Worm (Caenorhabditis elegans) whole organism, midembryonic: ENCODE data around the gene srx-5.

ENCODE experiments used
- T22C8.4 ChIP-seq: fragments of 200-800 bp; sonication (Bioruptor generic); IDR thresholded peaks from 2 replicates; pipeline ENCODE4 v1.3.6; 2022; ENCODE audit warnings: missing genetic modification characterization, missing compliant biosample characterization
- cog-1 ChIP-seq: sonication (generic microtip); optimal IDR thresholded peaks from 2 replicates; lab custom pipeline; 2016; ENCODE audit warnings: missing genetic modification characterization, missing compliant biosample characterization
- flt-1 ChIP-seq: fragments of 200-800 bp; sonication (Bioruptor generic); IDR thresholded peaks from 2 replicates; pipeline ENCODE4 v1.3.6; 2022; ENCODE audit warnings: missing genetic modification characterization, missing compliant biosample characterization
- klf-2 ChIP-seq: fragments of 200-800 bp; sonication (Bioruptor generic); conservative IDR thresholded peaks from 2 replicates; pipeline ENCODE4 v1.3.6; 2022; ENCODE audit warnings: missing genetic modification reagents, missing genetic modification characterization, missing compliant biosample characterization
- med-1 ChIP-seq: sonication (generic microtip); optimal IDR thresholded peaks from 2 replicates; lab custom pipeline; 2017; ENCODE audit warnings: missing genetic modification characterization, mild to moderate bottlenecking, missing compliant biosample characterization, antibody characterized with exemption, missing genetic modification reagents; ENCODE audit not compliant: insufficient read depth
- ref-1 ChIP-seq: fragments of 200-800 bp; sonication (Bioruptor generic); conservative IDR thresholded peaks from 2 replicates; pipeline ENCODE4 v1.3.6; 2022; ENCODE audit warnings: missing genetic modification reagents, missing genetic modification characterization, missing compliant biosample characterization
- tab-1 ChIP-seq: fragments of 200-800 bp; sonication (Bioruptor generic); IDR thresholded peaks from 2 replicates; pipeline ENCODE4 v1.3.6; 2022; ENCODE audit warnings: missing genetic modification characterization, missing compliant biosample characterization
- ztf-23 ChIP-seq: fragments of 200-800 bp; sonication (Bioruptor generic); IDR thresholded peaks from 2 replicates; pipeline ENCODE4 v1.3.6; 2022; ENCODE audit warnings: missing genetic modification reagents, missing genetic modification characterization, missing compliant biosample characterization
- ztf-29 ChIP-seq: fragments of 200-800 bp; sonication (Bioruptor generic); IDR thresholded peaks from 2 replicates; pipeline ENCODE4 v1.3.6; 2022; ENCODE audit warnings: missing genetic modification reagents, missing genetic modification characterization, missing compliant biosample characterization

Gene srx-5

DNA sequence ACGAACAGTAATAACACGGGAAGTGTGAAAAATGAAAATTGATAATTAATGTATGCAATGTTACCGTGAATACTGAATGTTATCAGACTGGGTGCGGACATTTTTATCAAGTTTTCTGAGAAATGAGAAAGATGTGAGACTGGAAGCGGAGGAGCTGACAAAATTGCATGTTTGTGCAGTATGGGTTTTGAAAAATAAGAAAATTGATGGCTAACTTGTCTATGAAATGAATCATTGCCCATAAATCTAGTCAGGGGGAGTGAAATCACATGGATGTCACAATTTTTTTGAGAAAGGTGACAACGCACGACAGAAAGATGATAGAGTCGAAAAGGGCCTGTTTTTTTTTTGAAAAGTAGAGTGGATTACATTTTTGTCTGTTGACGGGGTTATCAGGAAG, 28.5 kb upstream of the srx-5 start, which contains the start of gene sru-24:
sru-24 (minus strand) TSS at position 101 of the 400 bp plus-strand sequence.
- no peak for TF ChIP-seq med-1 (GFP tag; lab: Kevin White, UChicago)
- TF ChIP-seq tab-1 = no peak
- no peak for TF ChIP-seq ztf-23 (GFP tag; lab: Robert Waterston, UW)
- no peak for TF ChIP-seq T22C8.4 (GFP tag; lab: Robert Waterston, UW)
- no peak for TF ChIP-seq ztf-29 (GFP tag; lab: Robert Waterston, UW)
- no peak for TF ChIP-seq klf-2 (GFP tag; lab: Robert Waterston, UW)
- no peak for TF ChIP-seq flt-1 (GFP tag; lab: Robert Waterston, UW)
- no peak for TF ChIP-seq cog-1 (tag; lab: Kevin White, UChicago)
- TF ChIP-seq ref-1 (GFP tag; lab: Robert Waterston, UW) = no peak

DNA sequence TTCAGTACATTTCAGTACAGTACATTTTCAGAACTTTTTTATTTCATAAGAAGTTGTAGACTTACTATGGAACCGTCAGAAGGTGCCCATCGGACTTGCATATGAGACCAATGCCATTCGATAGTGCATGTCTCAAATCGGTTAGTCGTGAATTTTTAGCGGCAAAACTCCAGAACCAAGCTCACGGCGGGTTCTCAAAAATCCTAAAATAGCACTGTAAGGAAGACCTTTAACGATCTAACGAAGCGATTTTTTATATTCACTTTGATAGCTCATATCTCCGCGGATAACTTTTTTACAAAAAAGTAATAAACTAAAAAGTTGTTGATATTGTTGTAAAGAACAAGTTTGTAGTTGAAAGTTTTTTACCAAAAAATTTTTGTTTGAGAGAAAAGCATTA, 25.7 kb upstream of the srx-5 start, which contains the start of gene sru-25:
sru-25 (minus strand) TSS at position 101 of the 400 bp plus-strand sequence.
- no peak for TF ChIP-seq cog-1 (tag; lab: Kevin White, UChicago)
- TF ChIP-seq klf-2 (GFP tag; lab: Robert Waterston, UW) = no peak
- TF ChIP-seq ztf-29 (GFP tag; lab: Robert Waterston, UW) = no peak
- TF ChIP-seq flt-1 (GFP tag; lab: Robert Waterston, UW) = no peak

DNA sequence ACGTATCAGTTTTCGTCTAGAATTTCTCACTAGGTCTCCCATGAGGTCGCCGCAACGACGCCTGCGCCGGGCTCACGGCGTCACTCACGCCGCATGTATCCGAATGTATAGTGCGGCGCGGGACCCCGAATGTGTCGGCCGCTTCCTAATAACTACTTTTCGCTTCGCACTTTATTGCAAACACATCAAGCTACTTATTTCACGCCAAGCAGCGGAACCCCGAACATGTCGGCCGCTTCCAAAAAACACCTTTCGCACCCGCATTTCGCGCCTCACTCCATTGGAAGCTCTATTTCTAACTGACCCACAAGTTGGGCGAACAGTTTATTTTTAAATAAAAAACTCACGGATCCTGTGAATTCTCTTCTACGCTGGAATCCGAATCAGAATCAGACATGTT, 23.8 kb upstream of the srx-5 start:
- no peak for TF ChIP-seq klf-2 (GFP tag; lab: Robert Waterston, UW)
- no peak for TF ChIP-seq ztf-29 (GFP tag; lab: Robert Waterston, UW)
- TF ChIP-seq med-1 (GFP tag; lab: Kevin White, UChicago) = no peak
- TF ChIP-seq T22C8.4 (GFP tag; lab: Robert Waterston, UW) = no peak
- TF ChIP-seq tab-1 = no peak
- TF ChIP-seq ztf-23 (GFP tag; lab: Robert Waterston, UW) = no peak
- no peak for TF ChIP-seq ref-1 (GFP tag; lab: Robert Waterston, UW)
- TF ChIP-seq flt-1 (GFP tag; lab: Robert Waterston, UW) = no peak
- TF ChIP-seq cog-1 (tag; lab: Kevin White, UChicago) = no peak

DNA sequence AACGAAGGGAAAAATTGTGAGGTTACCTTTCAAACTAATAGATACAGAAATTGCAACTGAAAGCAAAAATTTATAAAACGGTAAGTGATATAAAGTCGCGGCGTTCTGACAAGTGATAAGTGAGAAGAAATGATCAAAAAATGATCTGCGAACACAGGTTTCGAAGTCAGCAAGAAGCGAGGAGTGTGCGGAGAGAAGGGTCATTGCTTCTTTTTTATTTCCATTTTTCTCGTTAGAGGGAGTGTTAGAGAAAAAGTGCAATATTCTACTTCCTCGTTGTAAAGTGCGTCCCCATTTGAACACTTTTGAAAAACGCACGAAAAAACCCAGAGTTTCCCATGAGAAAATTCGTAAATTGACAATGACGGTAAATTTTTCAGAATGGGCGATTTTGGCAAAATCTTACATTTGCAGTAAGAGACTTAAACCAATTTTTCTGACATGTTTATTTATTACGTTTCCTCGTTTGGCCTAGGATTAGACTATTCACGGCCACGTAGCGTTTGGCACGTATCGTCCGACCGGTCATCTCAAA, 23.3 kb upstream of the srx-5 start, which contains the start of the genes fbxa-72 and srx-21:
fbxa-72 (minus strand) TSS at position 204 of the 535 bp plus-strand sequence.
srx-21 (plus strand) TSS at position 485 of the 535 bp plus-strand sequence.
- TF ChIP-seq T22C8.4 (GFP tag; lab: Robert Waterston, UW) (no peak), ztf-23 (GFP tag; lab: Robert Waterston, UW) (no peak), ztf-29 (GFP tag; lab: Robert Waterston, UW) (no peak), cog-1 (tag; lab: Kevin White, UChicago) (no peak), ref-1 (GFP tag; lab: Robert Waterston, UW) (no peak), flt-1 (GFP tag; lab: Robert Waterston, UW) (no peak), med-1 (GFP tag; lab: Kevin White, UChicago) (no peak), tab-1 (no peak), klf-2 (GFP tag; lab: Robert Waterston, UW) (no peak)

DNA sequence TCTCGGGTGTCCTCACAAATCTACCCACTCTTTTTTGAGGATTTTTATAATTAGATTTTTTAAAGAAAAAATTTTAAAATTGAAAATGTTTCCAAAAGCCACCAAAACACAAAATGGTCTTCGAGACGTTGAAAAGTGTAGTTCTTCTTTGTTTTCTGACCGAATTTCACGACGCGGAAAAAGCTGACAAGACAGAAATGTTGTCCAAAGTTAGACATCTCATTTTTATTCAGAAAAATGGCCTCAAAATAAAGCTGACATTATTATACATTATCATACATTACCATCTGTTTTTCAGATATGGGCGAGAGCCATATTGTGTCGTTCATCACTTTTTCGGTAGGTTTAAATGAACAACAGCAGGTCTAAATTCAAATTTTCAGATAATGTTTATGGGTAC, 20.2 kb upstream of the srx-5 start, which contains the start of gene srx-22:
srx-22 (plus strand) TSS at position 301 of the 400 bp plus-strand sequence.
- TF ChIP-seq med-1 (GFP tag; lab: Kevin White, UChicago) (no peak), klf-2 (GFP tag; lab: Robert Waterston, UW) (no peak), ztf-29 (GFP tag; lab: Robert Waterston, UW) (no peak), cog-1 (tag; lab: Kevin White, UChicago) (no peak), ztf-23 (GFP tag; lab: Robert Waterston, UW) (no peak), tab-1 (no peak), flt-1 (GFP tag; lab: Robert Waterston, UW) (no peak), ref-1 (GFP tag; lab: Robert Waterston, UW) (no peak), T22C8.4 (GFP tag; lab: Robert Waterston, UW) (no peak)

ce11 chrV:682031-682430, 17.8 kb upstream of the srx-5 start, which contains the start of gene srx-23:
Gene srx-23, plus strand, starts transcription at chrV:682331.
- TF ChIP-seq med-1 (GFP tag; lab: Kevin White, UChicago) (no peak), ref-1 (GFP tag; lab: Robert Waterston, UW) (no peak), T22C8.4 (GFP tag; lab: Robert Waterston, UW) (no peak), flt-1 (GFP tag; lab: Robert Waterston, UW) (no peak), klf-2 (GFP tag; lab: Robert Waterston, UW) (no peak), tab-1 (no peak), ztf-29 (GFP tag; lab: Robert Waterston, UW) (no peak), cog-1 (tag; lab: Kevin White, UChicago) (no peak), ztf-23 (GFP tag; lab: Robert Waterston, UW) (no peak)

DNA sequence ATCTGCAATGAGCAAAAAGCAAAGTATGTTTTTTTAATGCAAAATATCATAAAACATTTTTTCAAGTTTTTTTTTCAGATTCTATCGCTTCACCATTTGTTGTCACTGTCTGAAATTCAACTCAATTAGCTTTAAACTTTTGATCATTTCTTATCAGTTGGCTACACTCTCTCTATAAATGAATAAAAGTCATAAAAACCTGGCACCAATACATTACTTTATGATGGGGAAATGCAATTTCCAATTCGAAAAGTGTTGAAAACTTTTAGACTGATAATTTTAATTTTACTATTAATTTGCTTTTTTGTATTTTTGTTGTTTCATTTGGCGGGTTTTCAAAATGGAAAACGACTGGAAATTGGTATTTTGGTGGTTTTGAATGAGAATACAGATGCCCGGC, 16.0 kb upstream of the srx-5 start, which contains the start of gene F31F4.1:
F31F4.1 (plus strand) TSS at position 203 of the 400 bp plus-strand sequence.
- TF ChIP-seq T22C8.4 (GFP tag; lab: Robert Waterston, UW) (no peak), ref-1 (GFP tag; lab: Robert Waterston, UW) (no peak), med-1 (GFP tag; lab: Kevin White, UChicago) (no peak), flt-1 (GFP tag; lab: Robert Waterston, UW) (no peak), ztf-23 (GFP tag; lab: Robert Waterston, UW) (no peak), klf-2 (GFP tag; lab: Robert Waterston, UW) (no peak), ztf-29 (GFP tag; lab: Robert Waterston, UW) (no peak), tab-1 (no peak), cog-1 (tag; lab: Kevin White, UChicago) (no peak)

DNA sequence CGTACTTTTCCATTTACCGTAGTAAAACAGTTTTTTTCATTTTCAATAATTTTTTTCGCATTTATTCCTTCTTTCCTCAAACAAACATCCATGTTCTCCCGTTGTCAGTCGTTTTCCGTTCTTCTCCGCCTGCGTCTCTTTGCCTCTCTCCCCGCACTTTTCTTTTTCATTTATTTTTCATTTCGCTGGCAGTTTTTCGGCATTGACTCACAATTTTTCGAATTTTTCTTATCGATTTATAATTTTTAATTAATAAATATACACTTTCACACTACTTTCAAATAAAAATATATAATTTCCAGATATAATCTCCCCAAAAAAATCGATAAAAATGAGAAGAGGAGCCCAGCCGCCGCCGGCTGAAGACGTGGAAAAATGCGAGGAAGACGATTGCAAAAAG, 12.5 kb upstream of the srx-5 start, which contains the start of gene H25P19.1:
H25P19.1 (plus strand) TSS at position 301 of the 400 bp plus-strand sequence.
- TF ChIP-seq flt-1 (GFP tag; lab: Robert Waterston, UW) (no peak), tab-1 (no peak), ztf-23 (GFP tag; lab: Robert Waterston, UW) (no peak), ref-1 (GFP tag; lab: Robert Waterston, UW) (no peak), med-1 (GFP tag; lab: Kevin White, UChicago) (no peak), T22C8.4 (GFP tag; lab: Robert Waterston, UW) (no peak), cog-1 (tag; lab: Kevin White, UChicago) (no peak), klf-2 (GFP tag; lab: Robert Waterston, UW) (no peak), ztf-29 (GFP tag; lab: Robert Waterston, UW) (no peak)
